Fruit fly (Drosophila melanogaster) whole organism, embryonic: ENCODE data around the gene CG8765.

ENCODE experiments used
- ATbp ChIP-seq: fragments of 200-800 bp; sonication (Bioruptor generic); optimal IDR thresholded peaks from 2 replicates; lab custom pipeline; 2017; ENCODE audit warnings: missing biosample characterization, mild to moderate bottlenecking, missing genetic modification characterization, missing genetic modification reagents
- Abd-B ChIP-seq: fragments of 200-800 bp; sonication (Bioruptor generic); optimal IDR thresholded peaks from 2 replicates; lab custom pipeline; 2018; ENCODE audit warnings: missing biosample characterization, mild to moderate bottlenecking, missing genetic modification characterization, moderate library complexity
- Atf-2 ChIP-seq: fragments of 200-800 bp; sonication (Bioruptor generic); optimal IDR thresholded peaks from 2 replicates; lab custom pipeline; 2016; ENCODE audit warnings: missing biosample characterization, missing genetic modification characterization
- Bgb ChIP-seq: fragments of 200-800 bp; sonication (Bioruptor generic); IDR thresholded peaks from 2 replicates; pipeline ENCODE4 v1.3.6; 2022; ENCODE audit warnings: missing biosample characterization, missing genetic modification characterization; ENCODE audit not compliant: partially characterized antibody
- CG10654 ChIP-seq: fragments of 200-800 bp; sonication (Bioruptor generic); optimal IDR thresholded peaks from 2 replicates; lab custom pipeline; 2016; ENCODE audit warnings: missing biosample characterization, missing genetic modification characterization
- CG11695 ChIP-seq: fragments of 200-800 bp; sonication (Bioruptor generic); IDR thresholded peaks from 3 replicates; pipeline ENCODE4 v1.3.6; 2022; ENCODE audit warnings: missing biosample characterization, missing genetic modification characterization
- CG12071 ChIP-seq: fragments of 200-800 bp; sonication (Bioruptor generic); optimal IDR thresholded peaks from 3 replicates; lab custom pipeline; 2018; ENCODE audit warnings: missing biosample characterization, mild to moderate bottlenecking, missing genetic modification characterization
- CG12236 ChIP-seq: fragments of 200-800 bp; sonication (Bioruptor generic); optimal IDR thresholded peaks from 2 replicates; lab custom pipeline; 2016; ENCODE audit warnings: missing biosample characterization, missing genetic modification characterization
- CG13296 ChIP-seq: fragments of 200-800 bp; sonication (Bioruptor generic); optimal IDR thresholded peaks from 3 replicates; lab custom pipeline; 2018; ENCODE audit warnings: missing biosample characterization, mild to moderate bottlenecking, missing genetic modification characterization
- CG14441 ChIP-seq: fragments of 200-800 bp; sonication (Bioruptor generic); IDR thresholded peaks from 2 replicates; pipeline ENCODE4 v1.3.6; 2022; ENCODE audit warnings: missing biosample characterization, missing genetic modification characterization
- CG1602 ChIP-seq: fragments of 200-800 bp; sonication (Bioruptor generic); optimal IDR thresholded peaks from 3 replicates; lab custom pipeline; 2016; ENCODE audit warnings: missing biosample characterization, missing genetic modification characterization
- CG1603 ChIP-seq: fragments of 200-800 bp; sonication (Bioruptor generic); optimal IDR thresholded peaks from 2 replicates; lab custom pipeline; 2019; ENCODE audit warnings: missing biosample characterization, mild to moderate bottlenecking, missing genetic modification characterization, moderate library complexity
- CG17829 ChIP-seq: fragments of 200-800 bp; optimal IDR thresholded peaks from 2 replicates; lab custom pipeline; 2019; ENCODE audit warnings: missing biosample characterization, mild to moderate bottlenecking, missing genetic modification characterization, moderate library complexity
- CG1792 ChIP-seq: fragments of 200-800 bp; sonication (Bioruptor generic); optimal IDR thresholded peaks from 2 replicates; lab custom pipeline; 2016; ENCODE audit warnings: missing biosample characterization, missing genetic modification characterization
- CG18619 ChIP-seq: fragments of 200-800 bp; sonication (Bioruptor generic); optimal IDR thresholded peaks from 3 replicates; lab custom pipeline; 2017; ENCODE audit warnings: missing biosample characterization, mild to moderate bottlenecking, missing genetic modification characterization
- CG18764 ChIP-seq: fragments of 200-800 bp; sonication (Bioruptor generic); optimal IDR thresholded peaks from 3 replicates; lab custom pipeline; 2016; ENCODE audit warnings: missing biosample characterization, missing genetic modification characterization
- CG4820 ChIP-seq: fragments of 200-800 bp; sonication (Bioruptor generic); optimal IDR thresholded peaks from 3 replicates; lab custom pipeline; 2016; ENCODE audit warnings: missing biosample characterization, missing genetic modification characterization
- CG6175 ChIP-seq: fragments of 200-800 bp; sonication (Bioruptor generic); IDR thresholded peaks from 3 replicates; pipeline ENCODE4 v1.3.6; 2022; ENCODE audit warnings: missing biosample characterization, missing genetic modification characterization
- CG6254 ChIP-seq: fragments of 200-800 bp; sonication (Bioruptor generic); optimal IDR thresholded peaks from 3 replicates; lab custom pipeline; 2017; ENCODE audit warnings: mild to moderate bottlenecking, missing biosample characterization, missing genetic modification reagents, missing genetic modification characterization
- Chrac-16 ChIP-seq: fragments of 200-800 bp; sonication (Bioruptor generic); optimal IDR thresholded peaks from 3 replicates; lab custom pipeline; 2016; ENCODE audit warnings: missing biosample characterization, missing genetic modification characterization
- D19A ChIP-seq: fragments of 200-800 bp; optimal IDR thresholded peaks from 3 replicates; lab custom pipeline; 2019; ENCODE audit warnings: missing biosample characterization, mild to moderate bottlenecking, missing genetic modification characterization, moderate library complexity
- Dek ChIP-seq: fragments of 200-800 bp; sonication (Bioruptor generic); optimal IDR thresholded peaks from 3 replicates; lab custom pipeline; 2019; ENCODE audit warnings: missing biosample characterization, mild to moderate bottlenecking, missing genetic modification characterization, moderate library complexity
- Doc3 ChIP-seq: fragments of 200-800 bp; sonication (Bioruptor generic); IDR thresholded peaks from 3 replicates; pipeline ENCODE4 v1.3.6; 2022; ENCODE audit warnings: missing biosample characterization, missing genetic modification characterization; ENCODE audit not compliant: partially characterized antibody
- Drgx ChIP-seq: fragments of 200-800 bp; sonication (Bioruptor generic); IDR thresholded peaks from 2 replicates; pipeline ENCODE4 v1.3.6; 2022; ENCODE audit warnings: missing biosample characterization, missing genetic modification characterization
- Fer3 ChIP-seq: fragments of 200-800 bp; sonication (Bioruptor generic); optimal IDR thresholded peaks from 2 replicates; lab custom pipeline; 2018; ENCODE audit warnings: missing biosample characterization, mild to moderate bottlenecking, missing genetic modification characterization, moderate library complexity
- H15 ChIP-seq: fragments of 200-800 bp; sonication (Bioruptor generic); IDR thresholded peaks from 3 replicates; pipeline ENCODE4 v1.3.6; 2022; ENCODE audit warnings: missing biosample characterization, missing genetic modification characterization
- Hr3 ChIP-seq: fragments of 200-800 bp; sonication (Bioruptor generic); optimal IDR thresholded peaks from 3 replicates; lab custom pipeline; 2016; ENCODE audit warnings: missing biosample characterization, missing genetic modification characterization
- Nf-YB ChIP-seq: fragments of 200-800 bp; sonication (Bioruptor generic); optimal IDR thresholded peaks from 3 replicates; lab custom pipeline; 2019; ENCODE audit warnings: missing biosample characterization, mild to moderate bottlenecking, missing genetic modification characterization, moderate library complexity
- Sox100B ChIP-seq: fragments of 200-800 bp; sonication (Bioruptor generic); optimal IDR thresholded peaks from 3 replicates; lab custom pipeline; 2018; ENCODE audit warnings: missing biosample characterization, mild to moderate bottlenecking, missing genetic modification characterization
- br ChIP-seq: fragments of >200 bp; optimal IDR thresholded peaks from 2 replicates; lab custom pipeline; 2017
- chif ChIP-seq, 2 experiments: fragments of 200-800 bp; sonication (Bioruptor generic); optimal IDR thresholded peaks; 3 replicates each; lab custom pipeline; 2016; ENCODE audit warnings: missing biosample characterization in 2 of 2, missing genetic modification characterization in 2 of 2
- chinmo ChIP-seq: fragments of 200-800 bp; sonication (Bioruptor generic); IDR thresholded peaks from 4 replicates; pipeline ENCODE4 v1.3.6; 2022; ENCODE audit warnings: missing biosample characterization, missing genetic modification characterization; ENCODE audit not compliant: partially characterized antibody
- chn ChIP-seq: fragments of 200-800 bp; sonication (Bioruptor generic); optimal IDR thresholded peaks from 2 replicates; lab custom pipeline; 2016; ENCODE audit warnings: missing biosample characterization, missing genetic modification characterization
- dmrt11E ChIP-seq: fragments of 200-800 bp; sonication (Bioruptor generic); optimal IDR thresholded peaks from 3 replicates; lab custom pipeline; 2018; ENCODE audit warnings: missing biosample characterization, mild to moderate bottlenecking, missing genetic modification characterization, moderate library complexity
- fd96Cb ChIP-seq: fragments of 200-800 bp; sonication (Bioruptor generic); optimal IDR thresholded peaks from 2 replicates; lab custom pipeline; 2018; ENCODE audit warnings: missing biosample characterization, mild to moderate bottlenecking, missing genetic modification characterization, moderate library complexity
- jing ChIP-seq: fragments of 200-800 bp; sonication (Bioruptor generic); optimal IDR thresholded peaks from 2 replicates; lab custom pipeline; 2018; ENCODE audit warnings: missing biosample characterization, mild to moderate bottlenecking, missing genetic modification characterization
- ken ChIP-seq: fragments of 200-800 bp; sonication (Bioruptor generic); IDR thresholded peaks from 3 replicates; pipeline ENCODE4 v1.3.6; 2022; ENCODE audit warnings: missing biosample characterization, missing genetic modification characterization
- lbe ChIP-seq: fragments of 200-800 bp; sonication (Bioruptor generic); optimal IDR thresholded peaks from 2 replicates; lab custom pipeline; 2016; ENCODE audit warnings: missing biosample characterization, mild to moderate bottlenecking, missing genetic modification characterization
- lola ChIP-seq, 3 experiments: fragments of >200 bp in 2 of 3; fragments of 200-800 bp in 1 of 3; sonication (Bioruptor generic) in 1 of 3; optimal IDR thresholded peaks; 2 replicates each; lab custom pipeline; 2017 to 2019; ENCODE audit warnings: missing biosample characterization in 3 of 3, missing genetic modification characterization in 3 of 3, mild to moderate bottlenecking in 1 of 3, moderate library complexity in 1 of 3
- nau ChIP-seq: fragments of 200-800 bp; sonication (Bioruptor generic); optimal IDR thresholded peaks from 3 replicates; lab custom pipeline; 2017; ENCODE audit warnings: missing biosample characterization, mild to moderate bottlenecking, missing genetic modification characterization, missing genetic modification reagents
- oc ChIP-seq: fragments of 200-800 bp; sonication (Bioruptor generic); optimal IDR thresholded peaks from 2 replicates; lab custom pipeline; 2018; ENCODE audit warnings: missing biosample characterization, mild to moderate bottlenecking, missing genetic modification characterization, moderate library complexity
- org-1 ChIP-seq: fragments of 200-800 bp; sonication (Bioruptor generic); optimal IDR thresholded peaks from 2 replicates; lab custom pipeline; 2017; ENCODE audit warnings: missing biosample characterization, missing genetic modification characterization
- pan ChIP-seq, 4 experiments: fragments of >200 bp in 3 of 4; fragments of 200-800 bp in 1 of 4; sonication (Bioruptor generic) in 1 of 4; optimal IDR thresholded peaks in 3 of 4; IDR thresholded peaks in 1 of 4; 2 replicates each; pipeline versions ENCODE4 v1.3.6 to Lab custom; 2017 to 2022; ENCODE audit warnings: missing biosample characterization in 2 of 4, missing genetic modification characterization in 2 of 4, mixed read lengths in 1 of 4
- phol ChIP-seq: fragments of 200-800 bp; sonication (Bioruptor generic); optimal IDR thresholded peaks from 3 replicates; lab custom pipeline; 2018; ENCODE audit warnings: missing biosample characterization, mild to moderate bottlenecking, missing genetic modification characterization, moderate library complexity
- sisA ChIP-seq: fragments of 200-800 bp; sonication (Bioruptor generic); IDR thresholded peaks from 2 replicates; pipeline ENCODE4 v1.3.6; 2022; ENCODE audit warnings: missing biosample characterization, missing genetic modification characterization
- sug ChIP-seq: fragments of 200-800 bp; optimal IDR thresholded peaks from 2 replicates; lab custom pipeline; 2019; ENCODE audit warnings: missing biosample characterization, mild to moderate bottlenecking, missing genetic modification characterization, moderate library complexity
- tll ChIP-seq, 2 experiments: fragments of 200-800 bp in 1 of 2; fragments of >200 bp in 1 of 2; sonication (Bioruptor generic) in 1 of 2; optimal IDR thresholded peaks; 2 replicates each; lab custom pipeline; 2017 to 2019; ENCODE audit warnings: missing biosample characterization in 2 of 2, missing genetic modification characterization in 2 of 2, mild to moderate bottlenecking in 1 of 2, moderate library complexity in 1 of 2
- unc-4 ChIP-seq: fragments of 200-800 bp; sonication (Bioruptor generic); IDR thresholded peaks from 2 replicates; pipeline ENCODE4 v1.3.6; 2022; ENCODE audit warnings: missing biosample characterization, missing genetic modification characterization; ENCODE audit not compliant: partially characterized antibody
- zfh1 ChIP-seq: fragments of 200-800 bp; sonication (Bioruptor generic); IDR thresholded peaks from 3 replicates; pipeline ENCODE4 v1.3.6; 2022; ENCODE audit warnings: missing biosample characterization, missing genetic modification characterization

The CG8765 gene

DNA sequence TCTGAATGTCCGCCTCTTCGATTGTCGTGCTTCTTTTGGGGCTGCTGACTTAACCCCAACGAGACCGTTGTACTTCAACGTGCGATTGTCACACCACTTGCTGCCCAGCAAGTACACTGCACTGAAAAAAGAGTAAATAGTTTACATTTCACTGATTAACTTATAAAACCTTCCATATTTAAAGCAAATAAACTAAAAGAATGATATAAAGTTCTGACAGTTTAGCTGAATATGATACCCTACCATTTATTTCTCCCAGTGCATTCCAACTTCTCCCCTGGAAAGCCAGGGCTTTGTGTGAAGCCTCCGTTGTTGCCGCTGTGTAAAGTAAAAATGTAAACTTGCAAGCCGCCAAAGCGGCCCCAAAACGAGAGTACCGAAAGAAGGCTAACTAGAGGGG is 12.8 kb downstream of the CG8765 start (continued):
- TF ChIP-seq Atf-2 (GFP tag; lab: Kevin White, UChicago): no peak
- peak; percentile 18 for TF ChIP-seq Abd-B (GFP tag; lab: Kevin White, UChicago)
- no peak for TF ChIP-seq sug (tag; lab: Kevin White, UChicago)
- 0 out of 3 replicates have a peak, but pooled peaks have one; percentile 14 for TF ChIP-seq CG11695 (GFP tag; lab: Robert Waterston, UW)
- TF ChIP-seq CG6175 (GFP tag; lab: Robert Waterston, UW): no peak
- TF ChIP-seq lbe (GFP tag; lab: Kevin White, UChicago): no peak
- TF ChIP-seq CG10654 (GFP tag; lab: Kevin White, UChicago): peak; percentile 34
- TF ChIP-seq ATbp: peak; percentile 9
- peak; percentile 62 for TF ChIP-seq dmrt11E (tag; lab: Kevin White, UChicago)
- no peak for TF ChIP-seq Doc3 (GFP tag; lab: Robert Waterston, UW)
- no peak for TF ChIP-seq Bgb (GFP tag; lab: Robert Waterston, UW)
- TF ChIP-seq Nf-YB: no peak
- peak; percentile 27; the same call in 1 of the 2 replicates for TF ChIP-seq CG14441 (GFP tag; lab: Robert Waterston, UW)
- no peak for TF ChIP-seq CG1792 (GFP tag; lab: Kevin White, UChicago)
- TF ChIP-seq br (lab: Kevin White, UChicago): no peak
- TF ChIP-seq Hr3 (GFP tag; lab: Kevin White, UChicago): no peak
- TF ChIP-seq Drgx (GFP tag; lab: Robert Waterston, UW): peak; percentile 55
- TF ChIP-seq Dek: no peak
- peak; percentile 56 for TF ChIP-seq phol (tag; lab: Kevin White, UChicago)
- no peak for TF ChIP-seq CG12071 (GFP tag; lab: Kevin White, UChicago)
- TF ChIP-seq fd96Cb (tag; lab: Kevin White, UChicago): peak; percentile 38
- TF ChIP-seq chif (GFP tag; optimal IDR thresholded peaks at IDR 0.05; lab: Kevin White, UChicago): peak; percentile 19 to 34
- TF ChIP-seq CG13296 (GFP tag; lab: Kevin White, UChicago): no peak
- no peak for TF ChIP-seq Sox100B (GFP tag; lab: Kevin White, UChicago)
- peak; percentile 22 for TF ChIP-seq CG4820 (GFP tag; lab: Kevin White, UChicago)
- no peak for TF ChIP-seq tll (GFP tag; optimal IDR thresholded peaks at IDR 0.05; lab: Kevin White, UChicago)
- no peak for TF ChIP-seq Fer3 (tag; lab: Kevin White, UChicago)
- peak in 1 of 3 experiments; percentile 39 for TF ChIP-seq lola (GFP tag; optimal IDR thresholded peaks at IDR 0.05; lab: Kevin White, UChicago)
- TF ChIP-seq CG1602 (GFP tag; lab: Kevin White, UChicago): peak; percentile 18
- no peak for TF ChIP-seq unc-4
- no peak for TF ChIP-seq oc (tag; lab: Kevin White, UChicago)
- TF ChIP-seq CG1603 (tag; lab: Kevin White, UChicago): peak; percentile 58
- TF ChIP-seq ken (GFP tag; lab: Robert Waterston, UW): 0 out of 3 replicates have a peak, but pooled peaks have one; percentile 41
- peak; percentile 25 for TF ChIP-seq CG6254 (GFP tag; lab: Kevin White, UChicago)
- no peak for TF ChIP-seq CG18619 (GFP tag; lab: Kevin White, UChicago)
- no peak for TF ChIP-seq org-1 (GFP tag; lab: Kevin White, UChicago)
- no peak for TF ChIP-seq H15 (GFP tag; lab: Robert Waterston, UW)
- TF ChIP-seq CG18764 (GFP tag; lab: Kevin White, UChicago): no peak
- peak; percentile 22 for TF ChIP-seq Chrac-16 (GFP tag; lab: Kevin White, UChicago)
- TF ChIP-seq jing: peak; percentile 2
- no peak for TF ChIP-seq chinmo (GFP tag; lab: Robert Waterston, UW)
- TF ChIP-seq pan (optimal IDR thresholded peaks at IDR 0.05; lab: Kevin White, UChicago): no peak
- TF ChIP-seq pan (GFP tag; optimal IDR thresholded peaks at IDR 0.05 in 1 of 2, IDR thresholded peaks at IDR 0.05 in 1 of 2): peak in 1 of 2 experiments; percentile 23
- no peak for TF ChIP-seq nau (GFP tag; lab: Kevin White, UChicago)
- TF ChIP-seq CG12236: no peak
- TF ChIP-seq zfh1 (GFP tag; lab: Robert Waterston, UW): peak; percentile 60; the same call in 2 of the 3 replicates
- peak; percentile 37; the same call in 1 of the 2 replicates for TF ChIP-seq sisA (GFP tag; lab: Robert Waterston, UW)
- peak; percentile 35 for TF ChIP-seq D19A (tag; lab: Kevin White, UChicago)
- TF ChIP-seq chn (GFP tag; lab: Kevin White, UChicago): no peak
- TF ChIP-seq CG17829: peak; percentile 32
